Fruit fly (Drosophila melanogaster) whole organism, prepupa: Measurements from ENCODE around the gene CG33160.

Source experiments
- Blimp-1 ChIP-seq: fragments of 200-800 bp; sonication (Bioruptor generic); optimal IDR thresholded peaks from 3 replicates; lab custom pipeline; 2017; ENCODE audit warnings: missing biosample characterization, missing genetic modification characterization, mild to moderate bottlenecking, moderate library complexity, missing genetic modification reagents
- CG10669 ChIP-seq: fragments of 200-800 bp; sonication (Bioruptor generic); optimal IDR thresholded peaks from 3 replicates; lab custom pipeline; 2018; ENCODE audit warnings: missing biosample characterization, mild to moderate bottlenecking, missing genetic modification characterization, moderate library complexity
- CG11294 ChIP-seq: fragments of 200-800 bp; sonication (Bioruptor generic); IDR thresholded peaks from 2 replicates; pipeline ENCODE4 v1.3.6; 2022; ENCODE audit warnings: missing biosample characterization, missing genetic modification characterization
- CG11762 ChIP-seq: fragments of 200-800 bp; sonication (Bioruptor generic); optimal IDR thresholded peaks from 3 replicates; lab custom pipeline; 2016; ENCODE audit warnings: missing biosample characterization, missing genetic modification characterization; ENCODE audit not compliant: insufficient read depth
- CG11902 ChIP-seq: fragments of 200-800 bp; sonication (Bioruptor generic); optimal IDR thresholded peaks from 3 replicates; lab custom pipeline; 2016; ENCODE audit warnings: missing biosample characterization, missing genetic modification characterization
- CG15336 ChIP-seq: fragments of 200-800 bp; sonication (Bioruptor generic); IDR thresholded peaks from 2 replicates; pipeline ENCODE4 v1.3.6; 2022; ENCODE audit warnings: missing biosample characterization, missing genetic modification characterization
- CG1621 ChIP-seq: fragments of 200-800 bp; sonication (Bioruptor generic); optimal IDR thresholded peaks from 3 replicates; lab custom pipeline; 2018; ENCODE audit warnings: missing biosample characterization, mild to moderate bottlenecking, missing genetic modification characterization
- CG3032 ChIP-seq: fragments of 200-800 bp; optimal IDR thresholded peaks from 2 replicates; lab custom pipeline; 2019; ENCODE audit warnings: missing biosample characterization, mild to moderate bottlenecking, missing genetic modification characterization, moderate library complexity
- CG32006 ChIP-seq: fragments of 200-800 bp; sonication (Bioruptor generic); optimal IDR thresholded peaks from 3 replicates; lab custom pipeline; 2017; ENCODE audit warnings: missing biosample characterization, mild to moderate bottlenecking, missing genetic modification characterization
- CG34406 ChIP-seq: fragments of 200-800 bp; sonication (Bioruptor generic); optimal IDR thresholded peaks from 3 replicates; lab custom pipeline; 2016; ENCODE audit warnings: missing biosample characterization, missing genetic modification characterization
- CG6163 ChIP-seq: fragments of 200-800 bp; sonication (Bioruptor generic); IDR thresholded peaks from 3 replicates; pipeline ENCODE4 v1.3.6; 2022; ENCODE audit warnings: missing biosample characterization, missing genetic modification characterization
- CG6276 ChIP-seq: fragments of 200-800 bp; sonication (Bioruptor generic); optimal IDR thresholded peaks from 2 replicates; lab custom pipeline; 2017; ENCODE audit warnings: missing biosample characterization, mild to moderate bottlenecking, missing genetic modification characterization
- CG6792 ChIP-seq: fragments of 200-800 bp; sonication (Bioruptor generic); optimal IDR thresholded peaks from 3 replicates; lab custom pipeline; 2016; ENCODE audit warnings: missing biosample characterization, missing genetic modification characterization
- CG6808 ChIP-seq: fragments of 200-800 bp; sonication (Bioruptor generic); optimal IDR thresholded peaks from 3 replicates; lab custom pipeline; 2017; ENCODE audit warnings: missing biosample characterization, missing genetic modification characterization, mild to moderate bottlenecking, moderate library complexity, missing genetic modification reagents
- CG6854 ChIP-seq: fragments of 200-800 bp; sonication (Bioruptor generic); optimal IDR thresholded peaks from 2 replicates; lab custom pipeline; 2017; ENCODE audit warnings: missing biosample characterization, mild to moderate bottlenecking, missing genetic modification characterization
- CG7368 ChIP-seq: fragments of 200-800 bp; sonication (Bioruptor generic); optimal IDR thresholded peaks from 3 replicates; lab custom pipeline; 2016; ENCODE audit warnings: missing biosample characterization, missing genetic modification characterization
- CG8119 ChIP-seq: fragments of 200-800 bp; sonication (Bioruptor generic); IDR thresholded peaks from 3 replicates; pipeline ENCODE4 v1.3.6; 2022; ENCODE audit warnings: missing biosample characterization, missing genetic modification characterization
- CG8319 ChIP-seq: fragments of 200-800 bp; sonication (Bioruptor generic); optimal IDR thresholded peaks from 3 replicates; lab custom pipeline; 2016; ENCODE audit warnings: missing biosample characterization, missing genetic modification characterization
- CG8632 ChIP-seq: fragments of 200-800 bp; sonication (Bioruptor generic); optimal IDR thresholded peaks from 3 replicates; lab custom pipeline; 2016; ENCODE audit warnings: missing biosample characterization, missing genetic modification characterization
- Eip75B ChIP-seq: fragments of 200-800 bp; sonication (Bioruptor generic); optimal IDR thresholded peaks from 3 replicates; lab custom pipeline; 2016; ENCODE audit warnings: missing biosample characterization, missing genetic modification characterization
- Eip78C ChIP-seq: fragments of 200-800 bp; sonication (Bioruptor generic); peaks from one replicate; lab custom pipeline; 2016; ENCODE audit warnings: missing biosample characterization, missing genetic modification characterization
- Eip93F ChIP-seq: fragments of 200-800 bp; sonication (Bioruptor generic); optimal IDR thresholded peaks from 2 replicates; lab custom pipeline; 2016; ENCODE audit warnings: missing biosample characterization, mild to moderate bottlenecking, missing genetic modification characterization
- Ets21C ChIP-seq: fragments of 200-800 bp; sonication (Bioruptor generic); optimal IDR thresholded peaks from 3 replicates; lab custom pipeline; 2016; ENCODE audit warnings: missing biosample characterization, missing genetic modification characterization
- Ets96B ChIP-seq: fragments of 200-800 bp; optimal IDR thresholded peaks from 2 replicates; lab custom pipeline; 2019; ENCODE audit warnings: missing biosample characterization, mild to moderate bottlenecking, missing genetic modification characterization, moderate library complexity
- Hr38 ChIP-seq: sonication (Bioruptor generic); optimal IDR thresholded peaks from 2 replicates; lab custom pipeline; 2016; ENCODE audit warnings: missing biosample characterization, missing genetic modification characterization
- Hr39 ChIP-seq: fragments of 200-800 bp; sonication (Bioruptor generic); optimal IDR thresholded peaks from 2 replicates; lab custom pipeline; 2016; ENCODE audit warnings: missing biosample characterization, missing genetic modification characterization
- Hr4 ChIP-seq: fragments of 200-800 bp; sonication (Bioruptor generic); optimal IDR thresholded peaks from 3 replicates; lab custom pipeline; 2016; ENCODE audit warnings: missing biosample characterization, missing genetic modification characterization
- Lpt ChIP-seq: fragments of 200-800 bp; sonication (Bioruptor generic); optimal IDR thresholded peaks from 3 replicates; lab custom pipeline; 2016; ENCODE audit warnings: missing biosample characterization, missing genetic modification characterization
- Met ChIP-seq: fragments of 200-800 bp; sonication (Bioruptor generic); optimal IDR thresholded peaks from 3 replicates; lab custom pipeline; 2016; ENCODE audit warnings: missing biosample characterization, missing genetic modification characterization
- Smox ChIP-seq: fragments of 200-800 bp; sonication (Bioruptor generic); optimal IDR thresholded peaks from 3 replicates; lab custom pipeline; 2016; ENCODE audit warnings: missing biosample characterization, missing genetic modification characterization
- Sox14 ChIP-seq: fragments of 200-800 bp; sonication (Bioruptor generic); optimal IDR thresholded peaks from 3 replicates; lab custom pipeline; 2016; ENCODE audit warnings: missing biosample characterization, missing genetic modification characterization
- Sox15 ChIP-seq: fragments of 200-800 bp; sonication (Bioruptor generic); optimal IDR thresholded peaks from 3 replicates; lab custom pipeline; 2016; ENCODE audit warnings: missing biosample characterization, missing genetic modification characterization
- achi ChIP-seq: fragments of 200-800 bp; sonication (Bioruptor generic); optimal IDR thresholded peaks from 3 replicates; lab custom pipeline; 2016; ENCODE audit warnings: missing biosample characterization, missing genetic modification characterization
- acj6 ChIP-seq: fragments of 200-800 bp; sonication (Bioruptor generic); optimal IDR thresholded peaks from 3 replicates; lab custom pipeline; 2016; ENCODE audit warnings: missing biosample characterization, missing genetic modification characterization
- eg ChIP-seq: fragments of 200-800 bp; sonication (Bioruptor generic); IDR thresholded peaks from 3 replicates; pipeline ENCODE4 v1.3.6; 2022; ENCODE audit warnings: missing biosample characterization, missing genetic modification characterization
- fd85E ChIP-seq: fragments of 200-800 bp; sonication (Bioruptor generic); optimal IDR thresholded peaks from 3 replicates; lab custom pipeline; 2016; ENCODE audit warnings: missing biosample characterization, missing genetic modification characterization
- fkh ChIP-seq: fragments of 200-800 bp; sonication (Bioruptor generic); optimal IDR thresholded peaks from 3 replicates; lab custom pipeline; 2017; ENCODE audit warnings: missing biosample characterization, mild to moderate bottlenecking, missing genetic modification characterization, moderate library complexity
- pdm3 ChIP-seq: fragments of 200-800 bp; sonication (Bioruptor generic); optimal IDR thresholded peaks from 3 replicates; lab custom pipeline; 2016; ENCODE audit warnings: missing biosample characterization, missing genetic modification characterization
- salr ChIP-seq, 2 experiments: fragments of 200-800 bp; sonication (Bioruptor generic); optimal IDR thresholded peaks; 3 replicates each; lab custom pipeline; 2016 to 2018; ENCODE audit warnings: missing biosample characterization in 2 of 2, missing genetic modification characterization in 2 of 2, mild to moderate bottlenecking in 1 of 2
- spab ChIP-seq: fragments of 200-800 bp; sonication (Bioruptor generic); optimal IDR thresholded peaks from 2 replicates; lab custom pipeline; 2017; ENCODE audit warnings: missing biosample characterization, mild to moderate bottlenecking, missing genetic modification characterization, missing genetic modification reagents
- ss ChIP-seq, 2 experiments: fragments of 200-800 bp; sonication (Bioruptor generic); optimal IDR thresholded peaks; 2 replicates in 1 of 2; 3 replicates in 1 of 2; lab custom pipeline; 2017 to 2018; ENCODE audit warnings: mild to moderate bottlenecking in 2 of 2, missing biosample characterization in 2 of 2, missing genetic modification characterization in 2 of 2, moderate library complexity in 1 of 2
- svp ChIP-seq: fragments of 200-800 bp; sonication (Bioruptor generic); peaks from one replicate; lab custom pipeline; 2016; ENCODE audit warnings: missing biosample characterization, missing genetic modification characterization
- topi ChIP-seq: fragments of 200-800 bp; sonication (Bioruptor generic); optimal IDR thresholded peaks from 3 replicates; lab custom pipeline; 2016; ENCODE audit warnings: missing biosample characterization, missing genetic modification characterization
- vri ChIP-seq: fragments of 200-800 bp; sonication (Bioruptor generic); optimal IDR thresholded peaks from 3 replicates; lab custom pipeline; 2016; ENCODE audit warnings: missing biosample characterization, mild to moderate bottlenecking, missing genetic modification characterization

CG33160 gene

DNA sequence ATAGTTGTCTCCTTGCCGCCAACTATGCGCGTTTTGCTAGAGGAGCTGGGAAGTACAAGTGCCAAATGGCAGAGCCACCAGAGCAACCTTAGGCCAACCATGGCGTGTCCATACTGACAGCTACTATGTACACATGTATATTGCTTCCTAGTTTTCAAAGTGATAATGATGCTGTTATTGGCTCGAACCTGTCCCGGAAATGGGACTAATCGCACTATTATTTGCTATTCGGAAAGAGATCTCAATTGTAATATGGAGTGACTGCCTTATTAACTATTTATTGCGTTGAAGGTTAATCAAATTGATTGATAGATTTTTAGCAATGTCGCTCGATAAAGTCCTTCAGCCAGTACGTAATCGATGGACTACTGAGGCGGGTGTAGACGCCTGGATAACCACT lies 1.8 kb downstream of the CG33160 start, which contains the start of gene CG33159:
Gene CG33159 (minus strand): TSS at position 101 of the 400 bp plus-strand sequence.
- no peak for TF ChIP-seq Met (GFP tag; lab: Kevin White, UChicago)
- TF ChIP-seq topi: no peak
- no peak for TF ChIP-seq CG6808 (GFP tag; lab: Kevin White, UChicago)
- no peak for TF ChIP-seq salr (GFP tag; optimal IDR thresholded peaks at IDR 0.05; lab: Kevin White, UChicago)
- TF ChIP-seq eg (GFP tag; lab: Robert Waterston, UW): no peak
- no peak for TF ChIP-seq Smox (GFP tag; lab: Kevin White, UChicago)
- no peak for TF ChIP-seq CG8632 (GFP tag; lab: Kevin White, UChicago)
- TF ChIP-seq acj6: no peak
- no peak for TF ChIP-seq CG1621 (tag; lab: Kevin White, UChicago)
- no peak for TF ChIP-seq CG15336 (GFP tag; lab: Robert Waterston, UW)
- no peak for TF ChIP-seq Eip75B (GFP tag; lab: Kevin White, UChicago)
- TF ChIP-seq CG6163 (GFP tag; lab: Robert Waterston, UW): no peak
- TF ChIP-seq CG8319 (GFP tag; lab: Kevin White, UChicago): no peak

dm6 chr3L:3203062-3203461 lies 3.1 kb downstream of the CG33160 start, which contains the start of gene CG32271:
Gene CG32271, minus strand, starts transcription at chr3L:3203162.
- TF ChIP-seq CG11762 (GFP tag; lab: Kevin White, UChicago): no peak
- no peak for TF ChIP-seq CG34406 (GFP tag; lab: Kevin White, UChicago)

- TF ChIP-seq acj6 (peak; percentile 73), CG3032 (tag; lab: Kevin White, UChicago) (peak; percentile 75), CG6276 (GFP tag; lab: Kevin White, UChicago) (no peak), Lpt (no peak), CG15336 (GFP tag; lab: Robert Waterston, UW) (peak; percentile 45; the same call in 1 of the 2 replicates), vri (no peak), CG7368 (GFP tag; lab: Kevin White, UChicago) (no peak), svp (peak; percentile 86), pdm3 (GFP tag; lab: Kevin White, UChicago) (no peak), Sox15 (peak; percentile 51), CG32006 (GFP tag; lab: Kevin White, UChicago) (no peak), Eip93F (GFP tag; lab: Kevin White, UChicago) (peak; percentile 78), CG11902 (peak; percentile 63), CG11294 (GFP tag; lab: Robert Waterston, UW) (peak; percentile 22; the same call in 1 of the 2 replicates), Hr39 (GFP tag; lab: Kevin White, UChicago) (peak; percentile 80), fkh (GFP tag; lab: Kevin White, UChicago) (peak; percentile 20), CG6854 (GFP tag; lab: Kevin White, UChicago) (peak; percentile 71), Ets96B (tag; lab: Kevin White, UChicago) (no peak), CG6808 (GFP tag; lab: Kevin White, UChicago) (no peak), topi (peak; percentile 70), Ets21C (peak; percentile 77), CG34406 (GFP tag; lab: Kevin White, UChicago) (peak; percentile 50), Eip78C (GFP tag; lab: Kevin White, UChicago) (no peak), CG10669 (no peak), fd85E (GFP tag; lab: Kevin White, UChicago) (peak; percentile 3), Hr38 (peak; percentile 0), Met (GFP tag; lab: Kevin White, UChicago) (no peak), achi (GFP tag; lab: Kevin White, UChicago) (peak; percentile 60), ss (GFP tag; optimal IDR thresholded peaks at IDR 0.05; lab: Kevin White, UChicago) (no peak), CG8119 (peak; percentile 32; the same call in 1 of the 3 replicates), CG8319 (GFP tag; lab: Kevin White, UChicago) (peak; percentile 57), CG1621 (tag; lab: Kevin White, UChicago) (peak; percentile 48), Sox14 (GFP tag; lab: Kevin White, UChicago) (no peak), Blimp-1 (peak; percentile 38), spab (GFP tag; lab: Kevin White, UChicago) (no peak), CG6792 (GFP tag; lab: Kevin White, UChicago) (peak; percentile 78), Hr4 (GFP tag; lab: Kevin White, UChicago) (no peak), Eip75B (GFP tag; lab: Kevin White, UChicago) (no peak)
These were observed 7.4 kb downstream of the CG33160 start, which contains the start of the genes CG32276 and gry for dm6 chr3L:3198447-3199402. Gene CG32276, minus strand, starts transcription at chr3L:3199047. Gene gry, plus strand, starts transcription at chr3L:3199090.
